Worm (Caenorhabditis elegans): ENCODE measurements around the gene fbxc-36.

- TF ChIP-seq somi-1 (GFP tag; optimal IDR thresholded peaks at IDR 0.05) (no peak), snpc-4 (GFP tag; optimal IDR thresholded peaks at IDR 0.05) (no peak), snpc-4 (tag; optimal IDR thresholded peaks at IDR 0.05) (no peak), bed-1 (GFP tag; IDR thresholded peaks at IDR 0.05) (no peak), F57A8.1 (GFP tag; optimal IDR thresholded peaks at IDR 0.05) (no peak), ztf-28 (GFP tag; IDR thresholded peaks at IDR 0.05) (no peak), dox-1 (GFP tag; IDR thresholded peaks at IDR 0.05) (no peak)
These were observed 39.2 kb upstream of the fbxc-36 start, which contains the start of gene T07D3.2 for ce11 chrII:901632-902031.
